Worm (Caenorhabditis elegans) whole organism, young adult: Measurements from ENCODE around the gene F58F12.12.

Source experiments
- B0035.1 ChIP-seq: sonication (generic microtip); optimal IDR thresholded peaks from 2 replicates; lab custom pipeline; 2016; ENCODE audit warnings: missing genetic modification characterization, mild to moderate bottlenecking, missing compliant biosample characterization, missing genotype, missing genetic modification reagents
- B0261.1 ChIP-seq: sonication (generic microtip); optimal IDR thresholded peaks from 2 replicates; lab custom pipeline; 2016; ENCODE audit warnings: mild to moderate bottlenecking, missing genetic modification characterization, moderate library complexity, missing compliant biosample characterization
- F33H1.4 ChIP-seq: fragments of 200-800 bp; sonication (Bioruptor generic); IDR thresholded peaks from 2 replicates; pipeline ENCODE4 v1.3.6; 2022; ENCODE audit warnings: missing genetic modification reagents, missing genetic modification characterization, missing compliant biosample characterization
- F39B2.1 ChIP-seq: fragments of 200-800 bp; sonication (Bioruptor generic); IDR thresholded peaks from 2 replicates; pipeline ENCODE4 v1.3.6; 2022; ENCODE audit warnings: missing genetic modification reagents, missing genetic modification characterization, missing compliant biosample characterization
- F52B5.7 ChIP-seq: sonication (generic microtip); optimal IDR thresholded peaks from 2 replicates; lab custom pipeline; 2016; ENCODE audit warnings: mild to moderate bottlenecking, missing genetic modification characterization, missing compliant biosample characterization
- F57C9.4 ChIP-seq: sonication (generic microtip); optimal IDR thresholded peaks from 2 replicates; lab custom pipeline; 2017; ENCODE audit warnings: mild to moderate bottlenecking, missing genetic modification characterization, missing compliant biosample characterization
- K12H6.12 ChIP-seq: fragments of 200-800 bp; sonication (Bioruptor generic); optimal IDR thresholded peaks from 2 replicates; lab custom pipeline; 2018; ENCODE audit warnings: mild to moderate bottlenecking, missing genetic modification characterization, missing compliant biosample characterization
- Y53F4B.3 ChIP-seq: fragments of 200-800 bp; sonication (Bioruptor generic); IDR thresholded peaks from 2 replicates; pipeline ENCODE4 v1.3.6; 2022; ENCODE audit warnings: missing genetic modification reagents, missing genetic modification characterization, missing compliant biosample characterization
- Y67H2A.10 ChIP-seq: fragments of 200-800 bp; sonication (Bioruptor generic); conservative IDR thresholded peaks from 2 replicates; pipeline ENCODE4 v1.3.6; 2022; ENCODE audit warnings: missing genetic modification reagents, missing genetic modification characterization, missing compliant biosample characterization
- Y95B8A.8 ChIP-seq: fragments of 200-800 bp; sonication (Bioruptor generic); IDR thresholded peaks from 2 replicates; pipeline ENCODE4 v1.3.6; 2022; ENCODE audit warnings: missing genetic modification reagents, missing genetic modification characterization, missing compliant biosample characterization
- akir-1 ChIP-seq: fragments of 200-800 bp; sonication (Bioruptor generic); optimal IDR thresholded peaks from 2 replicates; lab custom pipeline; 2018; ENCODE audit warnings: mild to moderate bottlenecking, missing genetic modification characterization, moderate library complexity, missing compliant biosample characterization
- aptf-2 ChIP-seq: fragments of 200-800 bp; sonication (Bioruptor generic); conservative IDR thresholded peaks from 2 replicates; pipeline ENCODE4 v1.3.6; 2022; ENCODE audit warnings: missing genetic modification reagents, missing genetic modification characterization, missing compliant biosample characterization
- aptf-3 ChIP-seq: fragments of 200-800 bp; sonication (Bioruptor generic); IDR thresholded peaks from 2 replicates; pipeline ENCODE4 v1.3.6; 2022; ENCODE audit warnings: missing genetic modification characterization, missing compliant biosample characterization
- athp-1 ChIP-seq: sonication (generic microtip); optimal IDR thresholded peaks from 2 replicates; lab custom pipeline; 2017; ENCODE audit warnings: mild to moderate bottlenecking, missing genetic modification characterization, missing compliant biosample characterization
- attf-3 ChIP-seq: fragments of 200-800 bp; sonication (Bioruptor generic); conservative IDR thresholded peaks from 2 replicates; pipeline ENCODE4 v1.3.6; 2022; ENCODE audit warnings: missing genetic modification reagents, missing genetic modification characterization, missing compliant biosample characterization
- attf-6 ChIP-seq: fragments of 200-800 bp; sonication (Bioruptor generic); IDR thresholded peaks from 2 replicates; pipeline ENCODE4 v1.3.6; 2022; ENCODE audit warnings: missing genetic modification reagents, missing genetic modification characterization, missing compliant biosample characterization
- bed-2 ChIP-seq: fragments of 200-800 bp; sonication (Bioruptor generic); IDR thresholded peaks from 2 replicates; pipeline ENCODE4 v1.3.6; 2022; ENCODE audit warnings: missing genetic modification reagents, missing genetic modification characterization, missing compliant biosample characterization
- ceh-100 ChIP-seq: fragments of 200-800 bp; sonication (Bioruptor generic); IDR thresholded peaks from 2 replicates; pipeline ENCODE4 v1.3.6; 2022; ENCODE audit warnings: missing genetic modification reagents, missing genetic modification characterization, missing compliant biosample characterization
- ceh-40 ChIP-seq: fragments of 200-800 bp; sonication (Bioruptor generic); IDR thresholded peaks from 2 replicates; pipeline ENCODE4 v1.3.6; 2022; ENCODE audit warnings: missing genetic modification characterization, missing compliant biosample characterization
- ceh-79 ChIP-seq: sonication (generic microtip); optimal IDR thresholded peaks from 2 replicates; lab custom pipeline; 2017; ENCODE audit warnings: mild to moderate bottlenecking, missing genetic modification characterization, missing compliant biosample characterization
- ceh-91 ChIP-seq: fragments of 200-800 bp; sonication (Bioruptor generic); IDR thresholded peaks from 2 replicates; pipeline ENCODE4 v1.3.6; 2022; ENCODE audit warnings: missing genetic modification reagents, missing genetic modification characterization, missing compliant biosample characterization
- chd-7 ChIP-seq: sonication (generic microtip); optimal IDR thresholded peaks from 2 replicates; lab custom pipeline; 2016; ENCODE audit warnings: mild to moderate bottlenecking, missing genetic modification characterization, moderate library complexity, missing compliant biosample characterization
- die-1 ChIP-seq: sonication (generic microtip); optimal IDR thresholded peaks from 2 replicates; lab custom pipeline; 2016; ENCODE audit warnings: missing genotype, mild to moderate bottlenecking, missing genetic modification characterization, missing compliant biosample characterization
- dpl-1 ChIP-seq: fragments of 150-350 bp; optimal IDR thresholded peaks from 2 replicates; lab custom pipeline; 2014; ENCODE audit warnings: missing biosample characterization, missing genetic modification reagents, missing genetic modification characterization
- efl-1 ChIP-seq: fragments of 150-350 bp; optimal IDR thresholded peaks from 2 replicates; lab custom pipeline; 2014; ENCODE audit warnings: missing biosample characterization, missing genetic modification reagents, missing genetic modification characterization
- ets-4 ChIP-seq: fragments of 200-800 bp; sonication (Bioruptor generic); optimal IDR thresholded peaks from 2 replicates; lab custom pipeline; 2018; ENCODE audit warnings: mild to moderate bottlenecking, missing genetic modification characterization, missing compliant biosample characterization
- fkh-3 ChIP-seq: sonication (generic microtip); optimal IDR thresholded peaks from 2 replicates; lab custom pipeline; 2016; ENCODE audit warnings: mild to moderate bottlenecking, missing genetic modification characterization, missing compliant biosample characterization
- gei-17 ChIP-seq: fragments of 200-800 bp; sonication (Bioruptor generic); optimal IDR thresholded peaks from 2 replicates; lab custom pipeline; 2018; ENCODE audit warnings: mild to moderate bottlenecking, missing genetic modification characterization, missing compliant biosample characterization
- hlh-26 ChIP-seq: fragments of 200-800 bp; sonication (Bioruptor generic); conservative IDR thresholded peaks from 2 replicates; pipeline ENCODE4 v1.3.6; 2022; ENCODE audit warnings: missing genetic modification reagents, missing genetic modification characterization, missing compliant biosample characterization
- hsf-1 ChIP-seq: fragments of 200-800 bp; sonication (Bioruptor generic); IDR thresholded peaks from 2 replicates; pipeline ENCODE4 v1.3.6; 2022; ENCODE audit warnings: missing genetic modification reagents, missing genetic modification characterization, missing compliant biosample characterization
- lag-1 ChIP-seq: fragments of 200-800 bp; sonication (Bioruptor generic); IDR thresholded peaks from 2 replicates; pipeline ENCODE4 v1.3.6; 2022; ENCODE audit warnings: missing genetic modification reagents, missing genetic modification characterization, missing compliant biosample characterization
- lir-1 ChIP-seq: fragments of 200-800 bp; sonication (Bioruptor generic); conservative IDR thresholded peaks from 2 replicates; pipeline ENCODE4 v1.3.6; 2022; ENCODE audit warnings: missing genetic modification reagents, missing genetic modification characterization, missing compliant biosample characterization
- lsy-27 ChIP-seq: sonication (generic microtip); optimal IDR thresholded peaks from 2 replicates; lab custom pipeline; 2017; ENCODE audit warnings: missing genetic modification characterization, mild to moderate bottlenecking, missing compliant biosample characterization, antibody characterized with exemption, missing genotype, borderline replicate concordance; ENCODE audit not compliant: insufficient read depth
- madf-3 ChIP-seq: fragments of 200-800 bp; sonication (Bioruptor generic); IDR thresholded peaks from 2 replicates; pipeline ENCODE4 v1.3.6; 2022; ENCODE audit warnings: missing genetic modification reagents, missing genetic modification characterization, missing compliant biosample characterization
- mcd-1 ChIP-seq: fragments of 200-800 bp; sonication (Bioruptor generic); IDR thresholded peaks from 2 replicates; pipeline ENCODE4 v1.3.6; 2022; ENCODE audit warnings: missing genetic modification reagents, missing genetic modification characterization, missing compliant biosample characterization
- nhr-179 ChIP-seq: sonication (generic microtip); optimal IDR thresholded peaks from 2 replicates; lab custom pipeline; 2016; ENCODE audit warnings: mild to moderate bottlenecking, missing genetic modification characterization, missing compliant biosample characterization
- nhr-27 ChIP-seq: fragments of 200-800 bp; sonication (Bioruptor generic); optimal IDR thresholded peaks from 2 replicates; lab custom pipeline; 2018; ENCODE audit warnings: mild to moderate bottlenecking, missing genetic modification characterization, moderate library complexity, missing compliant biosample characterization
- pha-4 ChIP-seq: fragments of 150-350 bp; sonication (generic microtip); optimal IDR thresholded peaks from 2 replicates; lab custom pipeline; 2014; ENCODE audit warnings: missing biosample characterization, missing genetic modification reagents, missing genetic modification characterization
- rec-8 ChIP-seq, 2 experiments: sonication (generic microtip); optimal IDR thresholded peaks; 2 replicates each; lab custom pipeline; 2016; ENCODE audit warnings: mild to moderate bottlenecking in 2 of 2, missing genetic modification characterization in 2 of 2, missing genetic modification reagents in 2 of 2, missing genotype in 2 of 2, missing biosample characterization in 1 of 2, missing compliant biosample characterization in 1 of 2, moderate library complexity in 1 of 2
- ztf-22 ChIP-seq: fragments of 200-800 bp; sonication (Bioruptor generic); optimal IDR thresholded peaks from 2 replicates; lab custom pipeline; 2018; ENCODE audit warnings: mild to moderate bottlenecking, missing genetic modification characterization, moderate library complexity, missing compliant biosample characterization

The F58F12.12 gene

ce11 chrII:6370110-6370509, 10.9 kb upstream of the F58F12.12 start (continued):
- TF ChIP-seq F57C9.4 (tag; lab: Kevin White, UChicago) (no peak), ceh-100 (peak; percentile 66), Y95B8A.8 (GFP tag; lab: Robert Waterston, UW) (peak; percentile 68; the same call in 1 of the 2 replicates), B0035.1 (tag; lab: Kevin White, UChicago) (no peak), athp-1 (tag; lab: Kevin White, UChicago) (peak; percentile 67), mcd-1 (GFP tag; lab: Robert Waterston, UW) (peak; percentile 95), Y53F4B.3 (no peak), aptf-2 (GFP tag; lab: Robert Waterston, UW) (no peak), pha-4 (tag; lab: Kevin White, UChicago) (no peak), B0261.1 (tag; lab: Kevin White, UChicago) (no peak), lir-1 (GFP tag; lab: Robert Waterston, UW) (peak; percentile 67; the same call in 1 of the 2 replicates), F39B2.1 (GFP tag; lab: Robert Waterston, UW) (no peak), attf-6 (GFP tag; lab: Robert Waterston, UW) (0 out of 2 replicates have a peak, but pooled peaks have one; percentile 25), nhr-27 (tag; lab: Kevin White, UChicago) (no peak), dpl-1 (no peak), ztf-22 (GFP tag; lab: Kevin White, UChicago) (no peak), chd-7 (peak; percentile 63), F33H1.4 (GFP tag; lab: Robert Waterston, UW) (peak; percentile 73), rec-8 (tag; optimal IDR thresholded peaks at IDR 0.05; lab: Kevin White, UChicago) (no peak), ceh-40 (GFP tag; lab: Robert Waterston, UW) (no peak), ets-4 (GFP tag; lab: Kevin White, UChicago) (no peak), aptf-3 (no peak), attf-3 (GFP tag; lab: Robert Waterston, UW) (peak; percentile 45; the same call in 1 of the 2 replicates), lag-1 (GFP tag; lab: Robert Waterston, UW) (no peak), lsy-27 (tag; lab: Kevin White, UChicago) (no peak), efl-1 (GFP tag; lab: Kevin White, UChicago) (peak; percentile 57), nhr-179 (tag; lab: Kevin White, UChicago) (no peak), K12H6.12 (tag; lab: Kevin White, UChicago) (peak; percentile 68), ceh-79 (tag; lab: Kevin White, UChicago) (no peak), gei-17 (GFP tag; lab: Kevin White, UChicago) (peak; percentile 3), akir-1 (no peak), F52B5.7 (tag; lab: Kevin White, UChicago) (no peak), ceh-91 (GFP tag; lab: Robert Waterston, UW) (peak; percentile 48; the same call in 1 of the 2 replicates), Y67H2A.10 (peak; percentile 57; the same call in 1 of the 2 replicates), die-1 (no peak), madf-3 (GFP tag; lab: Robert Waterston, UW) (0 out of 2 replicates have a peak, but pooled peaks have one; percentile 13), hlh-26 (GFP tag; lab: Robert Waterston, UW) (no peak), fkh-3 (no peak), hsf-1 (GFP tag; lab: Robert Waterston, UW) (no peak), bed-2 (GFP tag; lab: Robert Waterston, UW) (no peak)
- TF ChIP-seq, all 124 proteins: peak for 56
